Fruit fly (Drosophila melanogaster): ENCODE measurements around the gene CG15169.

Gene CG15169

dm6 chr2L:18943797-18944174 is 47.0 kb upstream of the CG15169 start, which contains the start of gene ssp3 (continued):
- TF ChIP-seq sens (GFP tag) (peak; percentile 73), HLH54F (GFP tag; optimal IDR thresholded peaks at IDR 0.05) (no peak), HLH4C (GFP tag; IDR thresholded peaks at IDR 0.05; ENCODE audit: partially characterized antibody) (no peak), CG12391 (tag; optimal IDR thresholded peaks at IDR 0.05) (peak; percentile 39), Pdp1 (GFP tag; optimal IDR thresholded peaks at IDR 0.05) (peak in 1 of 2 experiments; percentile 99), lmd (GFP tag; IDR thresholded peaks at IDR 0.05) (no peak), crp (GFP tag; optimal IDR thresholded peaks at IDR 0.05) (peak; percentile 62 to 92), CG2116 (GFP tag; optimal IDR thresholded peaks at IDR 0.05) (peak; percentile 97), Sry-δ (GFP tag; optimal IDR thresholded peaks at IDR 0.05) (peak; percentile 81), D19B (GFP tag; optimal IDR thresholded peaks at IDR 0.05) (no peak), CG11085 (GFP tag; IDR thresholded peaks at IDR 0.05) (no peak), CTCF (GFP tag; optimal IDR thresholded peaks at IDR 0.05) (peak; percentile 28), pzg (GFP tag; optimal IDR thresholded peaks at IDR 0.05) (peak; percentile 45), CG1603 (tag; optimal IDR thresholded peaks at IDR 0.05) (peak; percentile 26), BEAF-32 (GFP tag; optimal IDR thresholded peaks at IDR 0.05) (peak; percentile 87)

dm6 chr2L:18944175-18945012 is 46.4 kb upstream of the CG15169 start:
- TF ChIP-seq CG2116 (GFP tag; optimal IDR thresholded peaks at IDR 0.05): peak; percentile 93
- TF ChIP-seq corto (GFP tag; optimal IDR thresholded peaks at IDR 0.05): no peak
- TF ChIP-seq lilli (GFP tag; optimal IDR thresholded peaks at IDR 0.05): no peak
- no peak for TF ChIP-seq slou (GFP tag; optimal IDR thresholded peaks at IDR 0.05)
- TF ChIP-seq CG10321 (GFP tag; IDR thresholded peaks at IDR 0.05): no peak
- no peak for TF ChIP-seq scrt (GFP tag; optimal IDR thresholded peaks at IDR 0.05)
- TF ChIP-seq CG10267 (tag; optimal IDR thresholded peaks at IDR 0.05): peak; percentile 15
- no peak for TF ChIP-seq Chrac-16 (GFP tag; optimal IDR thresholded peaks at IDR 0.05)
- peak; percentile 40 for TF ChIP-seq sqz (GFP tag; optimal IDR thresholded peaks at IDR 0.05)
- TF ChIP-seq CG34422 (GFP tag; IDR thresholded peaks at IDR 0.05): no peak
- peak; percentile 56 for TF ChIP-seq nau (GFP tag; optimal IDR thresholded peaks at IDR 0.05)
- no peak for TF ChIP-seq Ravus (GFP tag; IDR thresholded peaks at IDR 0.05)
- TF ChIP-seq Bteb2 (GFP tag; optimal IDR thresholded peaks at IDR 0.05): no peak
- no peak for TF ChIP-seq CG15011 (GFP tag; optimal IDR thresholded peaks at IDR 0.05)
- no peak for TF ChIP-seq tio (GFP tag; optimal IDR thresholded peaks at IDR 0.05)
- TF ChIP-seq cg (GFP tag; optimal IDR thresholded peaks at IDR 0.05): peak; percentile 61
- no peak for TF ChIP-seq tna (GFP tag; IDR thresholded peaks at IDR 0.05; ENCODE audit: partially characterized antibody)
- peak; percentile 21 for TF ChIP-seq caup (GFP tag; optimal IDR thresholded peaks at IDR 0.05; ENCODE audit: severe bottlenecking)
- no peak for TF ChIP-seq Blimp-1 (GFP tag; optimal IDR thresholded peaks at IDR 0.05)
- TF ChIP-seq CG10274 (GFP tag; optimal IDR thresholded peaks at IDR 0.05): no peak
- no peak for TF ChIP-seq jigr1 (GFP tag; IDR thresholded peaks at IDR 0.05)
- TF ChIP-seq Trl (optimal IDR thresholded peaks at IDR 0.05): no peak
- TF ChIP-seq Trl (GFP tag; optimal IDR thresholded peaks at IDR 0.05): no peak
- no peak for TF ChIP-seq CG6689 (GFP tag; IDR thresholded peaks at IDR 0.05)
- peak; percentile 88 for TF ChIP-seq Deaf1 (tag; optimal IDR thresholded peaks at IDR 0.05)
- no peak for TF ChIP-seq CG31388 (GFP tag; optimal IDR thresholded peaks at IDR 0.05)
- no peak for TF ChIP-seq chinmo (GFP tag; IDR thresholded peaks at IDR 0.05; ENCODE audit: partially characterized antibody)
- no peak for TF ChIP-seq CG14441 (GFP tag; IDR thresholded peaks at IDR 0.05)
- TF ChIP-seq inv (GFP tag; IDR thresholded peaks at IDR 0.05; ENCODE audit: partially characterized antibody): no peak
- no peak for TF ChIP-seq ac (GFP tag; optimal IDR thresholded peaks at IDR 0.05)
- TF ChIP-seq pho (GFP tag; optimal IDR thresholded peaks at IDR 0.05): no peak
- no peak for TF ChIP-seq ato (GFP tag; IDR thresholded peaks at IDR 0.05; ENCODE audit: partially characterized antibody)
- no peak for TF ChIP-seq CG6765 (GFP tag; optimal IDR thresholded peaks at IDR 0.05)
- TF ChIP-seq CG15514 (GFP tag; optimal IDR thresholded peaks at IDR 0.05): peak; percentile 92

Measured in whole organism, embryonic.